Worm (Caenorhabditis elegans) whole organism, early embryonic: ENCODE measurements around the gene aco-1.

ENCODE experiments used
- B0310.2 ChIP-seq: sonication (generic microtip); optimal IDR thresholded peaks from 2 replicates; lab custom pipeline; 2016; ENCODE audit warnings: mild to moderate bottlenecking, missing genetic modification characterization, missing compliant biosample characterization
- F13C5.2 ChIP-seq: sonication (generic microtip); optimal IDR thresholded peaks from 2 replicates; lab custom pipeline; 2017; ENCODE audit warnings: mild to moderate bottlenecking, missing genetic modification characterization, inconsistent platforms, missing compliant biosample characterization
- aly-1 ChIP-seq: sonication (generic microtip); optimal IDR thresholded peaks from 2 replicates; lab custom pipeline; 2016; ENCODE audit warnings: missing genetic modification characterization, missing compliant biosample characterization
- ama-1 ChIP-seq: fragments of 150-350 bp; optimal IDR thresholded peaks from 2 replicates; lab custom pipeline; 2014
- ceh-13 ChIP-seq: fragments of 200-800 bp; sonication (Bioruptor generic); optimal IDR thresholded peaks from 2 replicates; lab custom pipeline; 2018; ENCODE audit warnings: mild to moderate bottlenecking, missing genetic modification characterization, missing compliant biosample characterization
- ceh-36 ChIP-seq: sonication (generic microtip); optimal IDR thresholded peaks from 2 replicates; lab custom pipeline; 2016; ENCODE audit warnings: missing genetic modification characterization, inconsistent platforms, missing compliant biosample characterization
- ets-7 ChIP-seq: sonication (generic microtip); optimal IDR thresholded peaks from 2 replicates; lab custom pipeline; 2016; ENCODE audit warnings: missing genotype, missing genetic modification characterization, missing compliant biosample characterization
- flt-1 ChIP-seq: fragments of 200-800 bp; sonication (Bioruptor generic); IDR thresholded peaks from 2 replicates; pipeline ENCODE4 v1.3.6; 2022; ENCODE audit warnings: missing genetic modification characterization, missing compliant biosample characterization
- hmbx-1 ChIP-seq: sonication (generic microtip); optimal IDR thresholded peaks from 2 replicates; lab custom pipeline; 2016; ENCODE audit warnings: mild to moderate bottlenecking, missing genetic modification characterization, missing compliant biosample characterization
- hmg-4 ChIP-seq: fragments of 200-800 bp; sonication (Bioruptor generic); optimal IDR thresholded peaks from 2 replicates; lab custom pipeline; 2018; ENCODE audit warnings: mild to moderate bottlenecking, missing genetic modification characterization, missing compliant biosample characterization
- hnd-1 ChIP-seq: sonication (generic microtip); optimal IDR thresholded peaks from 2 replicates; lab custom pipeline; 2016; ENCODE audit warnings: missing genetic modification characterization, missing compliant biosample characterization
- pes-1 ChIP-seq: fragments of 200-800 bp; sonication (Bioruptor generic); IDR thresholded peaks from 2 replicates; pipeline ENCODE4 v1.3.6; 2022; ENCODE audit warnings: missing genetic modification reagents, missing genetic modification characterization, missing compliant biosample characterization
- scrt-1 ChIP-seq: fragments of 200-800 bp; sonication (Bioruptor generic); IDR thresholded peaks from 2 replicates; pipeline ENCODE4 v1.3.6; 2022; ENCODE audit warnings: missing genetic modification characterization, missing compliant biosample characterization
- sea-1 ChIP-seq: fragments of 200-800 bp; sonication (Bioruptor generic); conservative IDR thresholded peaks from 2 replicates; pipeline ENCODE4 v1.3.6; 2022; ENCODE audit warnings: missing genetic modification characterization, missing compliant biosample characterization
- tbx-11 ChIP-seq: fragments of 200-800 bp; sonication (Bioruptor generic); IDR thresholded peaks from 2 replicates; pipeline ENCODE4 v1.3.6; 2022; ENCODE audit warnings: missing genetic modification characterization, missing compliant biosample characterization
- tbx-37 ChIP-seq: fragments of 200-800 bp; sonication (Bioruptor generic); conservative IDR thresholded peaks from 2 replicates; pipeline ENCODE4 v1.3.6; 2022; ENCODE audit warnings: missing genetic modification reagents, missing genetic modification characterization, missing compliant biosample characterization
- tra-4 ChIP-seq: sonication (generic microtip); optimal IDR thresholded peaks from 2 replicates; lab custom pipeline; 2017; ENCODE audit warnings: missing genetic modification characterization, missing compliant biosample characterization

Gene aco-1

DNA sequence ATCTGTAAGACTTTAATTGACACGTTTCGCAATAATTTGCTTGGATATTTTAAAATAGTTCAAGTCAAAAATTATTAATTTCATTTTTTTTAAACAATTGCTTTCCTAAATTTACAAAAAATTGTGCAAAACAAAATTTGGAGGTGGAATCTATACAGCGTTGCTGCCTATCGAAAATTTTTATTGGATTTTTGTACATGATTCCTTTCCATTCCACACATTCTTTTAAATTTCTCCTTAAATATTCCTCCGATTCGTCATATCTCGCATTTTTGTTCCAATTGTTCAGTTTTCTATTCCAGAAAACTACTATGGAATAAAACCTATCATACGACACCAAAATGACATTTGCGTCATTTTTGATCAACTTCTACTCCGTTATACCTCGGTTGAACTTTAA, 28.7 kb downstream of the aco-1 start, which contains the start of gene ttyh-1:
TSS of gene ttyh-1 (plus strand) at position 301 of the 400 bp plus-strand sequence.
- no peak for TF ChIP-seq ets-7 (tag; lab: Kevin White, UChicago)
- no peak for TF ChIP-seq tbx-11 (GFP tag; lab: Robert Waterston, UW)
- no peak for TF ChIP-seq flt-1 (GFP tag; lab: Robert Waterston, UW)
- no peak for TF ChIP-seq hmg-4
- no peak for TF ChIP-seq tra-4 (tag; lab: Kevin White, UChicago)
- TF ChIP-seq scrt-1 (GFP tag; lab: Robert Waterston, UW), result no peak
- no peak for TF ChIP-seq F13C5.2
- TF ChIP-seq hmbx-1, result no peak
- TF ChIP-seq ama-1 (lab: Kevin White, UChicago), result no peak
- no peak for TF ChIP-seq tbx-37
- TF ChIP-seq ceh-36, result no peak
- no peak for TF ChIP-seq sea-1 (GFP tag; lab: Robert Waterston, UW)
- no peak for TF ChIP-seq pes-1 (GFP tag; lab: Robert Waterston, UW)
- TF ChIP-seq aly-1, result no peak
- TF ChIP-seq B0310.2 (tag; lab: Kevin White, UChicago), result no peak
- no peak for TF ChIP-seq ceh-13 (GFP tag; lab: Kevin White, UChicago)
- no peak for TF ChIP-seq hnd-1

DNA sequence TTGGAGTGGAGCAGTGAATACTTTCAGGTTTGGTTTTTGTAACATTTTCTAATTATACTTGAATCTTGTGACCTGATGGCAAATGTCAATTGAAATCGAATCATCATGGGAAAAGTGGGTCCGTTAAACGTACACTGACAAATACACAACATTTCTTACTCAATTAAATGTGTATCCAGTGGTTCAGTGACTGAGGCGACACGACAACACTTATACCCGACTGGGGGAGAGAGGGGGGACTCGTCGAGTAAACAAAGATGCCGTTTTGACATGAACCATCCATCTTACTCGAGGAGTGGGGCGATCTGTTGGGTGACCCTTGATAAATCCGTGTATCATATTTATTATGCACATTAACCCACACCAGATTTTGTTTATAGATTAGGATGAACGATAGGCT, 29.2 kb downstream of the aco-1 start:
- TF ChIP-seq hmbx-1, result no peak
- TF ChIP-seq hnd-1, result no peak
- TF ChIP-seq tra-4 (tag; lab: Kevin White, UChicago), result no peak
- no peak for TF ChIP-seq tbx-37
- no peak for TF ChIP-seq ets-7 (tag; lab: Kevin White, UChicago)
- TF ChIP-seq ceh-36, result no peak
- no peak for TF ChIP-seq tbx-11 (GFP tag; lab: Robert Waterston, UW)
- TF ChIP-seq hmg-4, result peak; percentile 29

DNA sequence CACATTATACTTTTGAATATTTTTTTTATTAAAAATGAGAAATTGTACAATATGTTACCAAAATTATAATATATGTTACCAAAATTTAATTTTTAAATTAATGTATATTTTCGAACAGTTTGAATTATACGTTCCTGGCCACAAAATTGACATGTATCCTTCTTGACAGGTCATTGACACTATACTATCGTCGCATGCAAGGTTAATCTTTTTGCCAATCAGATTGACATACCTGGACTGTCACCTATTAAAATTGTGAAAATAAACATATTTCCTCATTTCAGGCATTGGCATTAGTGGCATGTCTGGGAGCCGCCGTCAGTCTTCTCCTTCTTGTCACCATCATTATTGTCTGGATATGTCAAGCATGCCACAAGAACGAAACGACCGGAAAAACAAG, 30.4 kb downstream of the aco-1 start:
- TF ChIP-seq hmbx-1 (no peak), pes-1 (GFP tag; lab: Robert Waterston, UW) (no peak), flt-1 (GFP tag; lab: Robert Waterston, UW) (no peak), ceh-13 (GFP tag; lab: Kevin White, UChicago) (no peak), tbx-37 (no peak), sea-1 (GFP tag; lab: Robert Waterston, UW) (no peak), ama-1 (lab: Kevin White, UChicago) (no peak), B0310.2 (tag; lab: Kevin White, UChicago) (no peak), aly-1 (no peak), hnd-1 (no peak), F13C5.2 (no peak), hmg-4 (no peak), tra-4 (tag; lab: Kevin White, UChicago) (no peak), scrt-1 (GFP tag; lab: Robert Waterston, UW) (no peak), ets-7 (tag; lab: Kevin White, UChicago) (no peak), ceh-36 (no peak), tbx-11 (GFP tag; lab: Robert Waterston, UW) (no peak)

DNA sequence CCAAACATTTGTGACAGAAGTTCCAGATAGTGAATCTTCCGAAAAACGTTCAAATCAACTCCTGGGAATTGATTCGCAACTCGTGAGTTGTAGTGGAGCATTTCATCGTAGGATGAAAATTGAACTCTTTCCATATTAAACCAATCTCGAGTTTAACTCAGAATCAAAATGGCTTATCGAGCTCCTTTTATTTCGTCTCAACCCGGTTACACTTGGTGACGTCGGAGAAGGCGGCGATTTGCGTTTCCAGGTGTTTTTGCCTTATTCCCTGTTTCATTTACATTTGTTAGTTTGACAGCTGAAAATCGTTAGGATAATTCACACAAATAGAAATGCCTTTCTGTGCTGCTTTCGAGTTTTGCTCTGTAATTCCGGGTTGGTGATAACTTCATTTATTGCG, 35.8 kb downstream of the aco-1 start, which contains the start of gene F42E11.3:
TSS of gene F42E11.3 (minus strand) at position 101 of the 400 bp plus-strand sequence.
- TF ChIP-seq F13C5.2, result no peak
- no peak for TF ChIP-seq hmbx-1
- no peak for TF ChIP-seq pes-1 (GFP tag; lab: Robert Waterston, UW)
- TF ChIP-seq hmg-4, result no peak

DNA sequence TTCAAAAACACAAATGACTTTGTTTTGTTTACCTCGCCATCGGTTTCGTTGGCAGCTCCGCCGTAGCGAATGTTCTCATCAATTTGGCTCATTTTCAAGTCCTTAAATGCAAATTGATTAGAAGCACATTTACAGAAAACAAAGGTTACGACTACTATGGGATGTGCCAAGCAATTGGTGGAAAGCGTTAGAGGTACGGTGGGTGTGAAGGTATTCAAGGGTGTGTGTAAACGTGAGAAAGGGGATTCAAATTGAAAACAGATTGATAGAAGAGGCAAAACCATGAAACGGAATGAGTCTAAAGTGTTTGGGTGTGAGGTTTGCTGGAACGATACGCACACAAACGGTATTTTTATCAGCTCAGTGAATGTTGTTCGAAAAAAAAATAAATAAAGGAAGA, 37.7 kb downstream of the aco-1 start, which contains the start of gene tni-1:
TSS of gene tni-1 (minus strand) at position 101 of the 400 bp plus-strand sequence.
- TF ChIP-seq tra-4 (tag; lab: Kevin White, UChicago) (no peak), hmg-4 (no peak), flt-1 (GFP tag; lab: Robert Waterston, UW) (no peak), ceh-13 (GFP tag; lab: Kevin White, UChicago) (no peak), hmbx-1 (no peak)

ce11 chrX:11379135-11379781, 39.6 kb downstream of the aco-1 start:
- peak; percentile 43 for TF ChIP-seq hmg-4
- no peak for TF ChIP-seq ceh-13 (GFP tag; lab: Kevin White, UChicago)

DNA sequence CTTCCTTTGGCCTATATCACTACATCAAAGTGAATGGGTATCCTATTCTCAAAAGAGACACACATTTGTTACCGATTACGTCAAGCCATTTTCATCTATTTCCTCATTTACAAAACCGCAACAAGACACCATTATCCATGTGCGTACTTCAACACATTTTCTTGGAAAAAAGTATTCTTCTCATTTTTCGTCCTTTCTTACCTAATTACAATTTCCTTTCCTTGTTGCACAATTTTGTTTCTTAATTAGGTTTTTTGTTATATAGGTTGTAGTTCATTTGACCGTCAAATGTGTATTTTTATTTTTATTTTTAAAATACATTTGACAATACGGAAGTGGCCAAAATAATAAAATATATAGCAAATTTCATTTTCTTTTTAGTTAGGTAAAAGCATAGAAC, 43.7 kb downstream of the aco-1 start:
- TF ChIP-seq sea-1 (GFP tag; lab: Robert Waterston, UW), result no peak
- TF ChIP-seq B0310.2 (tag; lab: Kevin White, UChicago), result no peak
- no peak for TF ChIP-seq tra-4 (tag; lab: Kevin White, UChicago)
- TF ChIP-seq ama-1 (lab: Kevin White, UChicago), result no peak
- TF ChIP-seq F13C5.2, result no peak
- TF ChIP-seq scrt-1 (GFP tag; lab: Robert Waterston, UW), result no peak
- TF ChIP-seq ceh-36, result no peak
- TF ChIP-seq hmbx-1, result no peak
- no peak for TF ChIP-seq tbx-37
- no peak for TF ChIP-seq tbx-11 (GFP tag; lab: Robert Waterston, UW)
- no peak for TF ChIP-seq ets-7 (tag; lab: Kevin White, UChicago)
- no peak for TF ChIP-seq ceh-13 (GFP tag; lab: Kevin White, UChicago)
- no peak for TF ChIP-seq hnd-1
- no peak for TF ChIP-seq pes-1 (GFP tag; lab: Robert Waterston, UW)
- no peak for TF ChIP-seq flt-1 (GFP tag; lab: Robert Waterston, UW)
- no peak for TF ChIP-seq aly-1
